Worm (Caenorhabditis elegans) whole organism, L3 larva: Measurements from ENCODE around the gene F09G2.2.

ENCODE experiments used
- ZK546.5 ChIP-seq: sonication (generic microtip); optimal IDR thresholded peaks from 2 replicates; lab custom pipeline; 2017; ENCODE audit warnings: missing biosample characterization, missing genetic modification characterization
- ama-1 ChIP-seq: fragments of 150-350 bp; optimal IDR thresholded peaks from 2 replicates; lab custom pipeline; 2018
- nhr-12 ChIP-seq: fragments of 150-350 bp; optimal IDR thresholded peaks from 2 replicates; lab custom pipeline; 2014; ENCODE audit warnings: missing biosample characterization, missing genetic modification characterization
- nhr-28 ChIP-seq: fragments of 150-350 bp; optimal IDR thresholded peaks from 2 replicates; lab custom pipeline; 2014; ENCODE audit warnings: missing biosample characterization, missing genetic modification characterization
- nhr-43 ChIP-seq: sonication (generic microtip); optimal IDR thresholded peaks from 2 replicates; lab custom pipeline; 2016; ENCODE audit warnings: mild to moderate bottlenecking, missing genetic modification characterization, missing compliant biosample characterization; ENCODE audit not compliant: poor library complexity, severe bottlenecking
- pqm-1 ChIP-seq: fragments of 150-350 bp; optimal IDR thresholded peaks from 2 replicates; lab custom pipeline; 2017; ENCODE audit warnings: missing biosample characterization, missing genetic modification characterization, inconsistent platforms

DNA sequence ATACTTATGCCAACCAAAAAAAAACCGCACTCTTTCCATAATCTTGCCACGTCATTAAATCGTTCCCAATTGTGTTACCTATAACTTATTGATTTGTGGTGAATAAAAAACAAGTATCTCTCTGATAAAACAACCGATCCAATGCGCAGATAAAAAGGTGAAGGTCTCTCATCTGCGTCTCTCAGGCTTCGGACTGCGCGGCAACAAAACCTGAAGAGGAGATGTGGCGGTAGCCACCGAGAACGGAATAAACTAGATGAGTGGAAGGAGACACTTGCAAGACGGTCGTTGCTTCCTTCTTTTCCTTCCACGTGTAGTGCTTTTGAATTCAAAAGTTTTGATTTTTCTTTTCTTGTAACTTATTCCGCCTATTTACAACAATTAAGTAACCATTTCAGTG lies 28.2 kb downstream of the F09G2.2 start, which contains the start of gene fkb-3:
- TF ChIP-seq pqm-1 (tag; lab: Kevin White, UChicago) (no peak), ama-1 (lab: Kevin White, UChicago) (no peak), nhr-12 (tag; lab: Kevin White, UChicago) (no peak), nhr-43 (no peak), ZK546.5 (tag; lab: Kevin White, UChicago) (no peak), nhr-28 (tag; lab: Kevin White, UChicago) (no peak)
